Fruit fly (Drosophila melanogaster) whole organism, embryonic: Measurements from ENCODE around the gene Rsph1.

Experiments used
- Bgb ChIP-seq: fragments of 200-800 bp; sonication (Bioruptor generic); IDR thresholded peaks from 2 replicates; pipeline ENCODE4 v1.3.6; 2022; ENCODE audit warnings: missing biosample characterization, missing genetic modification characterization; ENCODE audit not compliant: partially characterized antibody
- BtbVII ChIP-seq: fragments of 200-800 bp; sonication (Bioruptor generic); optimal IDR thresholded peaks from 3 replicates; lab custom pipeline; 2017; ENCODE audit warnings: missing biosample characterization, mild to moderate bottlenecking, missing genetic modification characterization
- CG13296 ChIP-seq: fragments of 200-800 bp; sonication (Bioruptor generic); optimal IDR thresholded peaks from 3 replicates; lab custom pipeline; 2018; ENCODE audit warnings: missing biosample characterization, mild to moderate bottlenecking, missing genetic modification characterization
- CG14050 ChIP-seq: fragments of 200-800 bp; sonication (Bioruptor generic); IDR thresholded peaks from 3 replicates; pipeline ENCODE4 v1.3.6; 2022; ENCODE audit warnings: missing biosample characterization, missing genetic modification characterization
- CG17328 ChIP-seq: fragments of 200-800 bp; sonication (Bioruptor generic); IDR thresholded peaks from 2 replicates; pipeline ENCODE4 v1.3.6; 2022; ENCODE audit warnings: missing biosample characterization, missing genetic modification characterization
- CG17361 ChIP-seq: fragments of 200-800 bp; sonication (Bioruptor generic); IDR thresholded peaks from 3 replicates; pipeline ENCODE4 v1.3.6; 2022; ENCODE audit warnings: missing biosample characterization, missing genetic modification characterization
- CG18599 ChIP-seq: fragments of 200-800 bp; sonication (Bioruptor generic); optimal IDR thresholded peaks from 3 replicates; lab custom pipeline; 2017; ENCODE audit warnings: missing biosample characterization, missing genetic modification characterization, mild to moderate bottlenecking, moderate library complexity, missing genetic modification reagents
- CG2199 ChIP-seq: fragments of 200-800 bp; sonication (Bioruptor generic); IDR thresholded peaks from 3 replicates; pipeline ENCODE4 v1.3.6; 2022; ENCODE audit warnings: missing biosample characterization, missing genetic modification characterization
- CG2889 ChIP-seq: fragments of 200-800 bp; sonication (Bioruptor generic); IDR thresholded peaks from 3 replicates; pipeline ENCODE4 v1.3.6; 2022; ENCODE audit warnings: missing biosample characterization, missing genetic modification characterization
- CG31388 ChIP-seq: fragments of 200-800 bp; sonication (Bioruptor generic); optimal IDR thresholded peaks from 2 replicates; lab custom pipeline; 2016; ENCODE audit warnings: missing biosample characterization, missing genetic modification characterization
- CG32772 ChIP-seq: fragments of 200-800 bp; sonication (Bioruptor generic); IDR thresholded peaks from 2 replicates; pipeline ENCODE4 v1.3.6; 2022; ENCODE audit warnings: missing biosample characterization, missing genetic modification characterization
- CG5245 ChIP-seq: fragments of 200-800 bp; sonication (Bioruptor generic); optimal IDR thresholded peaks from 3 replicates; lab custom pipeline; 2016; ENCODE audit warnings: missing biosample characterization, missing genetic modification characterization
- CG6272 ChIP-seq: fragments of 200-800 bp; sonication (Bioruptor generic); IDR thresholded peaks from 2 replicates; pipeline ENCODE4 v1.3.6; 2022; ENCODE audit warnings: missing biosample characterization, missing genetic modification characterization
- CG7357 ChIP-seq: fragments of 200-800 bp; sonication (Bioruptor generic); IDR thresholded peaks from 3 replicates; pipeline ENCODE4 v1.3.6; 2022; ENCODE audit warnings: missing biosample characterization, missing genetic modification characterization
- D19B ChIP-seq: fragments of 200-800 bp; sonication (Bioruptor generic); optimal IDR thresholded peaks from 2 replicates; lab custom pipeline; 2017; ENCODE audit warnings: missing biosample characterization, mild to moderate bottlenecking, missing genetic modification characterization
- Kr ChIP-seq: fragments of 200-800 bp; sonication (Bioruptor generic); optimal IDR thresholded peaks from 2 replicates; lab custom pipeline; 2017; ENCODE audit warnings: missing biosample characterization, mild to moderate bottlenecking, missing genetic modification characterization
- Lhr ChIP-seq: fragments of 200-800 bp; sonication (Bioruptor generic); optimal IDR thresholded peaks from 3 replicates; lab custom pipeline; 2017; ENCODE audit warnings: mild to moderate bottlenecking, missing biosample characterization, missing genetic modification reagents, missing genetic modification characterization
- Mrtf ChIP-seq: fragments of 200-800 bp; sonication (Bioruptor generic); IDR thresholded peaks from 3 replicates; pipeline ENCODE4 v1.3.6; 2022; ENCODE audit warnings: missing biosample characterization, missing genetic modification characterization
- PHDP ChIP-seq: fragments of 200-800 bp; sonication (Bioruptor generic); optimal IDR thresholded peaks from 3 replicates; lab custom pipeline; 2018; ENCODE audit warnings: missing biosample characterization, mild to moderate bottlenecking, missing genetic modification characterization, moderate library complexity
- Rfx ChIP-seq: fragments of 200-800 bp; sonication (Bioruptor generic); IDR thresholded peaks from 2 replicates; pipeline ENCODE4 v1.3.6; 2022; ENCODE audit warnings: missing biosample characterization, missing genetic modification characterization
- Stat92E ChIP-seq, 3 experiments: fragments of >200 bp in 2 of 3; fragments of 200-800 bp in 1 of 3; sonication (Bioruptor generic) in 1 of 3; optimal IDR thresholded peaks; 2 replicates each; lab custom pipeline; 2017 to 2019; ENCODE audit warnings: missing biosample characterization in 3 of 3, missing genetic modification characterization in 3 of 3, mild to moderate bottlenecking in 1 of 3, moderate library complexity in 1 of 3
- Tbp ChIP-seq: fragments of >200 bp; optimal IDR thresholded peaks from 2 replicates; lab custom pipeline; 2018; ENCODE audit warnings: missing biosample characterization, missing genetic modification characterization
- Trl ChIP-seq, 3 experiments: fragments of >200 bp in 2 of 3; fragments of 200-800 bp in 1 of 3; sonication (Bioruptor generic) in 1 of 3; optimal IDR thresholded peaks; 2 replicates in 1 of 3; 3 replicates in 2 of 3; lab custom pipeline; 2016 to 2017; ENCODE audit warnings: missing biosample characterization in 1 of 3, missing genetic modification characterization in 1 of 3
- Xbp1 ChIP-seq: fragments of 200-800 bp; sonication (Bioruptor generic); optimal IDR thresholded peaks from 3 replicates; lab custom pipeline; 2016; ENCODE audit warnings: missing biosample characterization, mild to moderate bottlenecking, missing genetic modification characterization
- ab ChIP-seq: fragments of 200-800 bp; sonication (Bioruptor generic); optimal IDR thresholded peaks from 2 replicates; lab custom pipeline; 2016; ENCODE audit warnings: missing biosample characterization, missing genetic modification characterization
- ac ChIP-seq: fragments of 200-800 bp; sonication (Bioruptor generic); optimal IDR thresholded peaks from 3 replicates; lab custom pipeline; 2017; ENCODE audit warnings: missing biosample characterization, mild to moderate bottlenecking, missing genetic modification characterization
- bbx ChIP-seq: fragments of 200-800 bp; sonication (Bioruptor generic); IDR thresholded peaks from 2 replicates; pipeline ENCODE4 v1.3.6; 2022; ENCODE audit warnings: missing biosample characterization, missing genetic modification characterization; ENCODE audit not compliant: partially characterized antibody
- bsh ChIP-seq, 2 experiments: fragments of 200-800 bp; sonication (Bioruptor generic); optimal IDR thresholded peaks; 2 replicates each; lab custom pipeline; 2017 to 2018; ENCODE audit warnings: mild to moderate bottlenecking in 2 of 2, missing biosample characterization in 2 of 2, missing genetic modification characterization in 2 of 2, moderate library complexity in 1 of 2
- chm ChIP-seq: fragments of 200-800 bp; sonication (Bioruptor generic); IDR thresholded peaks from 2 replicates; pipeline ENCODE4 v1.3.6; 2022; ENCODE audit warnings: missing biosample characterization, missing genetic modification characterization
- crp ChIP-seq, 2 experiments: fragments of 200-800 bp; sonication (Bioruptor generic); optimal IDR thresholded peaks; 2 replicates in 1 of 2; 3 replicates in 1 of 2; lab custom pipeline; 2017; ENCODE audit warnings: missing biosample characterization in 2 of 2, missing genetic modification characterization in 2 of 2, mild to moderate bottlenecking in 1 of 2, moderate library complexity in 1 of 2
- fru ChIP-seq: fragments of >200 bp; optimal IDR thresholded peaks from 2 replicates; lab custom pipeline; 2017
- gce ChIP-seq: fragments of 200-800 bp; sonication (Bioruptor generic); IDR thresholded peaks from 3 replicates; pipeline ENCODE4 v1.3.6; 2022; ENCODE audit warnings: missing biosample characterization, missing genetic modification characterization
- grau ChIP-seq: fragments of 200-800 bp; optimal IDR thresholded peaks from 3 replicates; lab custom pipeline; 2019; ENCODE audit warnings: missing biosample characterization, mild to moderate bottlenecking, missing genetic modification characterization, moderate library complexity
- hbn ChIP-seq: fragments of 200-800 bp; sonication (Bioruptor generic); IDR thresholded peaks from 2 replicates; pipeline ENCODE4 v1.3.6; 2022; ENCODE audit warnings: missing biosample characterization, missing genetic modification characterization; ENCODE audit not compliant: partially characterized antibody
- inv ChIP-seq: fragments of 200-800 bp; sonication (Bioruptor generic); IDR thresholded peaks from 2 replicates; pipeline ENCODE4 v1.3.6; 2022; ENCODE audit warnings: missing biosample characterization, missing genetic modification characterization; ENCODE audit not compliant: partially characterized antibody
- ken ChIP-seq: fragments of 200-800 bp; sonication (Bioruptor generic); IDR thresholded peaks from 3 replicates; pipeline ENCODE4 v1.3.6; 2022; ENCODE audit warnings: missing biosample characterization, missing genetic modification characterization
- nom ChIP-seq: fragments of 200-800 bp; sonication (Bioruptor generic); optimal IDR thresholded peaks from 2 replicates; lab custom pipeline; 2017; ENCODE audit warnings: missing biosample characterization, missing genetic modification characterization, mild to moderate bottlenecking, moderate library complexity, missing genetic modification reagents
- pfk ChIP-seq: fragments of 200-800 bp; sonication (Bioruptor generic); optimal IDR thresholded peaks from 2 replicates; lab custom pipeline; 2018; ENCODE audit warnings: missing biosample characterization, mild to moderate bottlenecking, missing genetic modification characterization, moderate library complexity
- scrt ChIP-seq: fragments of 200-800 bp; sonication (Bioruptor generic); optimal IDR thresholded peaks from 2 replicates; lab custom pipeline; 2018; ENCODE audit warnings: missing biosample characterization, mild to moderate bottlenecking, missing genetic modification characterization, moderate library complexity
- sim ChIP-seq: fragments of 200-800 bp; sonication (Bioruptor generic); IDR thresholded peaks from 2 replicates; pipeline ENCODE4 v1.3.6; 2022; ENCODE audit warnings: missing biosample characterization, missing genetic modification characterization
- sisA ChIP-seq: fragments of 200-800 bp; sonication (Bioruptor generic); IDR thresholded peaks from 2 replicates; pipeline ENCODE4 v1.3.6; 2022; ENCODE audit warnings: missing biosample characterization, missing genetic modification characterization
- sug ChIP-seq: fragments of 200-800 bp; optimal IDR thresholded peaks from 2 replicates; lab custom pipeline; 2019; ENCODE audit warnings: missing biosample characterization, mild to moderate bottlenecking, missing genetic modification characterization, moderate library complexity
- trh ChIP-seq: fragments of 200-800 bp; sonication (Bioruptor generic); optimal IDR thresholded peaks from 2 replicates; lab custom pipeline; 2016; ENCODE audit warnings: missing biosample characterization, missing genetic modification characterization
- unpg ChIP-seq: fragments of 200-800 bp; sonication (Bioruptor generic); optimal IDR thresholded peaks from 3 replicates; lab custom pipeline; 2018; ENCODE audit warnings: missing biosample characterization, mild to moderate bottlenecking, missing genetic modification characterization, moderate library complexity
- vnd ChIP-seq: fragments of 200-800 bp; sonication (Bioruptor generic); IDR thresholded peaks from 3 replicates; pipeline ENCODE4 v1.3.6; 2022; ENCODE audit warnings: missing biosample characterization, missing genetic modification characterization; ENCODE audit not compliant: partially characterized antibody
- zen ChIP-seq: fragments of 200-800 bp; sonication (Bioruptor generic); optimal IDR thresholded peaks from 3 replicates; lab custom pipeline; 2018; ENCODE audit warnings: missing biosample characterization, mild to moderate bottlenecking, missing genetic modification characterization, moderate library complexity
- zen2 ChIP-seq: fragments of 200-800 bp; sonication (Bioruptor generic); IDR thresholded peaks from 3 replicates; pipeline ENCODE4 v1.3.6; 2022; ENCODE audit warnings: missing biosample characterization, missing genetic modification characterization; ENCODE audit not compliant: partially characterized antibody

Gene Rsph1

dm6 chr2L:13164994-13165801 is 18.1 kb upstream of the Rsph1 start, which contains the start of gene Sirt1 (continued):
- peak; percentile 56 for TF ChIP-seq Lhr (GFP tag; lab: Kevin White, UChicago)
- no peak for TF ChIP-seq ab
- TF ChIP-seq sisA (GFP tag; lab: Robert Waterston, UW) = peak; percentile 78
- no peak for TF ChIP-seq zen2 (GFP tag; lab: Robert Waterston, UW)
- TF ChIP-seq CG5245 = peak; percentile 38
- peak; percentile 57 for TF ChIP-seq trh (GFP tag; lab: Kevin White, UChicago)
- no peak for TF ChIP-seq sim
- 0 out of 3 replicates have a peak, but pooled peaks have one; percentile 47 for TF ChIP-seq CG14050
- peak; percentile 75 for TF ChIP-seq D19B
- TF ChIP-seq unpg (GFP tag; lab: Kevin White, UChicago) = peak; percentile 82
- TF ChIP-seq inv (GFP tag; lab: Robert Waterston, UW) = no peak
- no peak for TF ChIP-seq ac (GFP tag; lab: Kevin White, UChicago)
- TF ChIP-seq CG6272 (GFP tag; lab: Robert Waterston, UW) = peak; percentile 63
- TF ChIP-seq hbn = no peak
- no peak for TF ChIP-seq gce
- TF ChIP-seq fru = no peak
- TF ChIP-seq sug (tag; lab: Kevin White, UChicago) = peak; percentile 89
- TF ChIP-seq CG17361 = peak; percentile 98
- TF ChIP-seq chm (GFP tag; lab: Robert Waterston, UW) = peak; percentile 22; the same call in 1 of the 2 replicates
- TF ChIP-seq vnd (GFP tag; lab: Robert Waterston, UW) = no peak
- TF ChIP-seq Tbp (GFP tag; lab: Kevin White, UChicago) = no peak
- TF ChIP-seq Stat92E (GFP tag; optimal IDR thresholded peaks at IDR 0.05; lab: Kevin White, UChicago) = peak in 1 of 3 experiments; percentile 86
- no peak for TF ChIP-seq CG2199 (GFP tag; lab: Robert Waterston, UW)
- TF ChIP-seq nom (GFP tag; lab: Kevin White, UChicago) = peak; percentile 64
- peak; percentile 92 for TF ChIP-seq Xbp1
- no peak for TF ChIP-seq Kr
- peak; percentile 63; the same call in 1 of the 2 replicates for TF ChIP-seq bbx (GFP tag; lab: Robert Waterston, UW)
- peak; percentile 35 for TF ChIP-seq CG31388
- TF ChIP-seq CG13296 (GFP tag; lab: Kevin White, UChicago) = peak; percentile 80
- TF ChIP-seq grau = peak; percentile 99
- TF ChIP-seq PHDP (tag; lab: Kevin White, UChicago) = peak; percentile 84
- peak; percentile 66 for TF ChIP-seq Mrtf (GFP tag; lab: Robert Waterston, UW)
- TF ChIP-seq scrt (GFP tag; lab: Kevin White, UChicago) = peak; percentile 41
- peak; percentile 83 for TF ChIP-seq CG7357 (GFP tag; lab: Robert Waterston, UW)
- no peak for TF ChIP-seq pfk (GFP tag; lab: Kevin White, UChicago)
- TF ChIP-seq BtbVII (GFP tag; lab: Kevin White, UChicago) = peak; percentile 53
- peak; percentile 81 for TF ChIP-seq zen (tag; lab: Kevin White, UChicago)
- peak; percentile 77 for TF ChIP-seq CG18599 (GFP tag; lab: Kevin White, UChicago)
- TF ChIP-seq crp (GFP tag; optimal IDR thresholded peaks at IDR 0.05; lab: Kevin White, UChicago) = peak in 1 of 2 experiments; percentile 49
- peak in 1 of 2 experiments; percentile 78 for TF ChIP-seq bsh (GFP tag; optimal IDR thresholded peaks at IDR 0.05; lab: Kevin White, UChicago)
- peak; percentile 75; the same call in 1 of the 2 replicates for TF ChIP-seq CG32772 (GFP tag; lab: Robert Waterston, UW)
- TF ChIP-seq Rfx (GFP tag; lab: Robert Waterston, UW) = peak; percentile 74
- TF ChIP-seq CG17328 = peak; percentile 42; the same call in 1 of the 2 replicates
- peak; percentile 54; the same call in 1 of the 3 replicates for TF ChIP-seq CG2889
- peak; percentile 48; the same call in 1 of the 2 replicates for TF ChIP-seq Bgb (GFP tag; lab: Robert Waterston, UW)
- TF ChIP-seq ken (GFP tag; lab: Robert Waterston, UW) = peak; percentile 64; the same call in 1 of the 3 replicates
- no peak for TF ChIP-seq Trl (optimal IDR thresholded peaks at IDR 0.05; lab: Kevin White, UChicago)
- TF ChIP-seq Trl (GFP tag; optimal IDR thresholded peaks at IDR 0.05; lab: Kevin White, UChicago) = peak; percentile 14
